Worm (Caenorhabditis elegans): Measurements from ENCODE around the gene fbxa-194.

Gene fbxa-194

ce11 chrV:19743794-19744193 is 34.7 kb downstream of the fbxa-194 start:
- TF ChIP-seq snu-23 (GFP tag; optimal IDR thresholded peaks at IDR 0.05): no peak
- TF ChIP-seq nhr-85 (tag): peak; percentile 11

- no peak for TF ChIP-seq nhr-237 (tag; optimal IDR thresholded peaks at IDR 0.05)
- TF ChIP-seq nhr-77 (tag; optimal IDR thresholded peaks at IDR 0.05): no peak
- TF ChIP-seq mep-1 (tag; optimal IDR thresholded peaks at IDR 0.05): no peak
- TF ChIP-seq pqm-1 (tag; optimal IDR thresholded peaks at IDR 0.05): no peak
- TF ChIP-seq sptf-1 (tag; optimal IDR thresholded peaks at IDR 0.05): no peak
Observed at ce11 chrV:19743305-19743704, 35.2 kb downstream of the fbxa-194 start, which contains the start of gene W04E12.4. Gene W04E12.4 (plus strand): TSS chrV:19743605.

ce11 chrV:19741651-19742050 is 36.9 kb downstream of the fbxa-194 start, which contains the start of gene W04E12.3:
Gene W04E12.3 (plus strand): TSS chrV:19741951.
- TF ChIP-seq nhr-90 (tag; optimal IDR thresholded peaks at IDR 0.05; ENCODE audit: poor library complexity) (no peak), nhr-19 (GFP tag; conservative IDR thresholded peaks at IDR 0.05) (no peak), ama-1 (optimal IDR thresholded peaks at IDR 0.05) (no peak), snpc-4 (tag; optimal IDR thresholded peaks at IDR 0.05) (no peak), xbp-1 (tag; optimal IDR thresholded peaks at IDR 0.05) (no peak), skn-1 (tag; optimal IDR thresholded peaks at IDR 0.05) (no peak)

- no peak for TF ChIP-seq sup-37 (GFP tag; optimal IDR thresholded peaks at IDR 0.05)
- TF ChIP-seq nhr-19 (GFP tag; conservative IDR thresholded peaks at IDR 0.05): no peak
- no peak for TF ChIP-seq pag-3 (tag; optimal IDR thresholded peaks at IDR 0.05; ENCODE audit: borderline replicate concordance, insufficient read depth)
- no peak for TF ChIP-seq ceh-63 (GFP tag; optimal IDR thresholded peaks at IDR 0.05)
- no peak for TF ChIP-seq lin-35 (GFP tag; optimal IDR thresholded peaks at IDR 0.05)
- no peak for TF ChIP-seq egl-27 (tag; optimal IDR thresholded peaks at IDR 0.05)
- no peak for TF ChIP-seq nhr-76 (tag; optimal IDR thresholded peaks at IDR 0.05)
- TF ChIP-seq dsc-1 (tag; optimal IDR thresholded peaks at IDR 0.05): no peak
- TF ChIP-seq efl-1 (optimal IDR thresholded peaks at IDR 0.05): no peak
- TF ChIP-seq efl-1 (GFP tag; optimal IDR thresholded peaks at IDR 0.05 in 1 of 2): no peak
- TF ChIP-seq xbp-1 (tag; optimal IDR thresholded peaks at IDR 0.05): no peak
Observed at ce11 chrV:19741034-19741433, 37.5 kb downstream of the fbxa-194 start, which contains the start of gene W04E12.2. Gene W04E12.2 (minus strand): TSS chrV:19741134.

ce11 chrV:19738117-19738516 is 40.4 kb downstream of the fbxa-194 start, which contains the start of gene fbxa-131:
Gene fbxa-131 (plus strand): TSS chrV:19738417.
- no peak for TF ChIP-seq vab-15 (tag; optimal IDR thresholded peaks at IDR 0.05)
- no peak for TF ChIP-seq snpc-4 (tag; optimal IDR thresholded peaks at IDR 0.05)
- no peak for TF ChIP-seq blmp-1 (tag; optimal IDR thresholded peaks at IDR 0.05)

ce11 chrV:19737458-19737857 is 41.0 kb downstream of the fbxa-194 start, which contains the start of gene W04E12.7:
Gene W04E12.7 (minus strand): TSS chrV:19737558.
- TF ChIP-seq grh-1 (GFP tag; IDR thresholded peaks at IDR 0.05) (no peak), unc-62 (GFP tag; optimal IDR thresholded peaks at IDR 0.05) (no peak), xbp-1 (tag; optimal IDR thresholded peaks at IDR 0.05) (no peak), blmp-1 (tag; optimal IDR thresholded peaks at IDR 0.05) (no peak), mep-1 (tag; optimal IDR thresholded peaks at IDR 0.05) (no peak), nhr-84 (tag; optimal IDR thresholded peaks at IDR 0.05) (no peak), isw-1 (GFP tag; IDR thresholded peaks at IDR 0.05) (no peak), swsn-7 (tag; optimal IDR thresholded peaks at IDR 0.05) (no peak)

ce11 chrV:19733728-19734127 is 44.8 kb downstream of the fbxa-194 start:
- TF ChIP-seq efl-3 (GFP tag; optimal IDR thresholded peaks at IDR 0.05) (no peak), rnt-1 (tag; optimal IDR thresholded peaks at IDR 0.05) (no peak), egl-27 (tag; optimal IDR thresholded peaks at IDR 0.05) (no peak), ceh-8 (GFP tag; optimal IDR thresholded peaks at IDR 0.05) (no peak), alr-1 (tag; optimal IDR thresholded peaks at IDR 0.05; ENCODE audit: borderline replicate concordance) (no peak), efl-1 (optimal IDR thresholded peaks at IDR 0.05) (no peak), efl-1 (GFP tag; optimal IDR thresholded peaks at IDR 0.05 in 1 of 2) (peak in 1 of 2 experiments; percentile 6), C04F5.9 (tag; optimal IDR thresholded peaks at IDR 0.05) (no peak), grh-1 (GFP tag; IDR thresholded peaks at IDR 0.05) (no peak)

Measured in whole organism, L1 larva.